Worm (Caenorhabditis elegans): ENCODE data around the gene nstp-5.

ce11 chrIV:12842121-12842520 lies 13.2 kb upstream of the nstp-5 start:
- TF ChIP-seq fos-1 (tag; optimal IDR thresholded peaks at IDR 0.05) (peak; percentile 53), nhr-12 (tag; optimal IDR thresholded peaks at IDR 0.05) (no peak), fkh-10 (GFP tag; optimal IDR thresholded peaks at IDR 0.05) (no peak)
